Fruit fly (Drosophila melanogaster): ENCODE measurements around the gene sisA.

sisA gene

DNA sequence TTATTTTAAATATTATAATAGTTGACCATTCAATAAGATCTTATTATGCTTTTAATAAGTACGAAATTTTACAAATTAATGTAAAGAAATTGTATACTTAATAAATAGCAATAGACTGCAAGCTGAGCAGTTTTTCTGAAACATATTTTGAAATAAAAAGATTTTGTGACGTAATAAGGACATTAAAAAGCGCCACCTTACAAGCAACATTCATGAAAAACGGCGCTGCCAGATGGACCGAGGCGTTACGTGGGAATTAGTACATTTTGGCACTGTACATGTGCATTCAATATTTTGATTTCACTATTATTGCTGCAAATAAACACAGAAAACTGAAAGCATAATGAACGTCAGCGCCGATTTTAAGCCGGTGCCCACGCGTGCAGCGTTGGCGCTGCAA lies 26.7 kb upstream of the sisA start, which contains the start of gene CG1738:
CG1738 (plus strand) TSS at position 221 of the 400 bp plus-strand sequence.
- TF ChIP-seq Lpt (GFP tag; optimal IDR thresholded peaks at IDR 0.05) (no peak), lz (GFP tag; optimal IDR thresholded peaks at IDR 0.05) (no peak), vri (GFP tag; optimal IDR thresholded peaks at IDR 0.05) (peak; percentile 21), Ets96B (tag; optimal IDR thresholded peaks at IDR 0.05) (no peak), cyc (GFP tag; optimal IDR thresholded peaks at IDR 0.05) (peak; percentile 6), Smox (GFP tag; optimal IDR thresholded peaks at IDR 0.05) (peak; percentile 5)

DNA sequence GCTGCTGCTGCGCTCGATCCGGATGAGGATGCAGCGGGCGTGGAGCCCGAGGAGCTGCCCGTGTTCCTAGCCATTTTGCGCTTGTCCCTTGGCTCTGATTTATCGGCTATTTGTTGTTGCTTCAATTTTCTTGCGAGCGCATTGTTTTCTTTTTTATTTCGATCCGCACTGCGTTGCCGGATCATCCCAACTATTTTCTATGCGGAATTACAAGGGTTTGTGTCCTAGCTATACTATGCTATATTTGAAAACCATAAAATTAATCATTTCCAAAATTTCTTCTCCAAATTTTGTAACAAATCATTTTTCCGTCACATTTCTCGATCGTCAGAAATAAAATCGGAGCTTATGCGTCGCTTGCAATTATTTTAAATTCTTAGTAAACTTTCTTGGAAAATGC lies 25.7 kb upstream of the sisA start, which contains the start of the genes GCS1 and CG11756:
GCS1 (minus strand) TSS at position 193 of the 400 bp plus-strand sequence.
CG11756 (plus strand) TSS at position 312 of the 400 bp plus-strand sequence.
- TF ChIP-seq Eip78C (GFP tag) (peak; percentile 0), Sox14 (GFP tag; optimal IDR thresholded peaks at IDR 0.05) (peak; percentile 42), achi (GFP tag; optimal IDR thresholded peaks at IDR 0.05) (no peak), acj6 (GFP tag; optimal IDR thresholded peaks at IDR 0.05) (no peak), Sox15 (GFP tag; optimal IDR thresholded peaks at IDR 0.05) (no peak), CG3032 (tag; optimal IDR thresholded peaks at IDR 0.05) (peak; percentile 1), esn (GFP tag; optimal IDR thresholded peaks at IDR 0.05) (no peak)

DNA sequence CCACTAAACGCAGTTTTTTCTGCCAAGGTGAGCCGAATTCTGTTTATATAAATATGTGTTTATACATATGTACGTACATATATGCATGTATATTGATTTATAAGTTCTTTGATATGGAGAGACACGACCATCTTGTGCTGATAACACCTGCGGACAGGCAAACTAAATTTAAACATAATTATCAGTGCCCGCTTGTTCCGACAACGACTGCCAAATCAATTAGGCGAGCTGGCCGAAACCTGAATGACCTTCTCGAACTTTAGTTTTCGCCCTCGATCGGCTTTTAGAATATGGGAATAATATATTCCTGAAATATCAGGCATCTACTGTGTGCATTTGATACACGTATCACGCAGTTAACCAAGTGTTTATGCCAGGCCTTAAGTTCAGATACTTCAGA lies 20.6 kb upstream of the sisA start:
- TF ChIP-seq CG8632 (GFP tag; optimal IDR thresholded peaks at IDR 0.05) (no peak), CG34406 (GFP tag; optimal IDR thresholded peaks at IDR 0.05) (no peak), Hr39 (GFP tag; optimal IDR thresholded peaks at IDR 0.05) (no peak), cyc (GFP tag; optimal IDR thresholded peaks at IDR 0.05) (no peak), CG15336 (GFP tag; IDR thresholded peaks at IDR 0.05) (no peak), Eip78C (GFP tag) (no peak), Smox (GFP tag; optimal IDR thresholded peaks at IDR 0.05) (no peak), CG10669 (GFP tag; optimal IDR thresholded peaks at IDR 0.05) (no peak), fd85E (GFP tag; optimal IDR thresholded peaks at IDR 0.05) (no peak), Hr38 (GFP tag; optimal IDR thresholded peaks at IDR 0.05) (no peak), salr (GFP tag; optimal IDR thresholded peaks at IDR 0.05) (no peak), CG11902 (GFP tag; optimal IDR thresholded peaks at IDR 0.05) (no peak)

DNA sequence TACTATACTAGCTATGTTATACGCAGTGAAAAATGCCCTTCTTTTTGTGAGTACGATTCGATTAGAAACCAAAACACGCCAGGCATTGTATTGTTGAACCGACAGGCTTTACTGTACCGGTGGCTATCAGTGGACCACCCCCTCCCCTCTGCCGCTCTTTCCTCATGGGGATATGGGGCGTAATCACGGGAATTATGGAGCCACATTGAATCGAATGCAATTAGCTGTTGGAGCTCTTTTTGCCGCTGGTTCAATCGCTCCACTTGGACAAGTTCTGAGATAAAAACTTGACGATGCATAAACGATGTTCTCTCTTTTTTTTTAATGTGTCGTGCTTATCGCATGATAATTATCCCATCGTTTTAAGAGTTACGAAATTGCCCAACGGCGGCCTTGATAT lies 20.0 kb upstream of the sisA start:
- TF ChIP-seq Sox102F (GFP tag; optimal IDR thresholded peaks at IDR 0.05) (no peak), vri (GFP tag; optimal IDR thresholded peaks at IDR 0.05) (peak; percentile 69), CG6163 (GFP tag; IDR thresholded peaks at IDR 0.05) (0 out of 3 replicates have a peak, but pooled peaks have one; percentile 27), achi (GFP tag; optimal IDR thresholded peaks at IDR 0.05) (no peak), CG32006 (GFP tag; optimal IDR thresholded peaks at IDR 0.05) (peak; percentile 11), Eip78C (GFP tag) (peak; percentile 39), CG11294 (GFP tag; IDR thresholded peaks at IDR 0.05) (no peak), svp (GFP tag) (peak; percentile 66)

- no peak for TF ChIP-seq CG4318 (GFP tag; optimal IDR thresholded peaks at IDR 0.05)
- no peak for TF ChIP-seq Ets21C (GFP tag; optimal IDR thresholded peaks at IDR 0.05)
- peak; percentile 28 for TF ChIP-seq esn (GFP tag; optimal IDR thresholded peaks at IDR 0.05)
- TF ChIP-seq Blimp-1 (GFP tag; optimal IDR thresholded peaks at IDR 0.05): no peak
- TF ChIP-seq CG3032 (tag; optimal IDR thresholded peaks at IDR 0.05): peak; percentile 22
- peak; percentile 14 for TF ChIP-seq Ets96B (tag; optimal IDR thresholded peaks at IDR 0.05)
- TF ChIP-seq topi (GFP tag; optimal IDR thresholded peaks at IDR 0.05): peak; percentile 26
- TF ChIP-seq CG10669 (GFP tag; optimal IDR thresholded peaks at IDR 0.05): no peak
- peak; percentile 35 for TF ChIP-seq OdsH (GFP tag; optimal IDR thresholded peaks at IDR 0.05)
- peak in 1 of 2 experiments; percentile 11 for TF ChIP-seq ss (GFP tag; optimal IDR thresholded peaks at IDR 0.05)
- TF ChIP-seq salr (GFP tag; optimal IDR thresholded peaks at IDR 0.05): peak in 1 of 2 experiments; percentile 15
- TF ChIP-seq achi (GFP tag; optimal IDR thresholded peaks at IDR 0.05): peak; percentile 43
- TF ChIP-seq CG11294 (GFP tag; IDR thresholded peaks at IDR 0.05): no peak
- TF ChIP-seq CG15336 (GFP tag; IDR thresholded peaks at IDR 0.05): peak; percentile 17; the same call in 1 of the 2 replicates
- peak; percentile 74 for TF ChIP-seq svp (GFP tag)
- peak; percentile 4 for TF ChIP-seq Sox14 (GFP tag; optimal IDR thresholded peaks at IDR 0.05)
- TF ChIP-seq Eip75B (GFP tag; optimal IDR thresholded peaks at IDR 0.05): peak; percentile 17
- peak; percentile 17 for TF ChIP-seq lz (GFP tag; optimal IDR thresholded peaks at IDR 0.05)
- TF ChIP-seq Hr38 (GFP tag; optimal IDR thresholded peaks at IDR 0.05): no peak
- peak; percentile 33 for TF ChIP-seq Smox (GFP tag; optimal IDR thresholded peaks at IDR 0.05)
- peak; percentile 39 for TF ChIP-seq acj6 (GFP tag; optimal IDR thresholded peaks at IDR 0.05)
- peak; percentile 14 for TF ChIP-seq CG10631 (GFP tag; optimal IDR thresholded peaks at IDR 0.05)
- TF ChIP-seq CG16779 (tag; optimal IDR thresholded peaks at IDR 0.05): no peak
- no peak for TF ChIP-seq CG9139 (GFP tag; optimal IDR thresholded peaks at IDR 0.05)
- TF ChIP-seq Gug (GFP tag; IDR thresholded peaks at IDR 0.05): no peak
- TF ChIP-seq Sox15 (GFP tag; optimal IDR thresholded peaks at IDR 0.05): peak; percentile 5
- TF ChIP-seq CG32006 (GFP tag; optimal IDR thresholded peaks at IDR 0.05): peak; percentile 53
- TF ChIP-seq CG3919 (GFP tag; optimal IDR thresholded peaks at IDR 0.05): peak; percentile 52
- TF ChIP-seq eg (GFP tag; IDR thresholded peaks at IDR 0.05): peak; percentile 53; the same call in 2 of the 3 replicates
- peak; percentile 48 for TF ChIP-seq Hr4 (GFP tag; optimal IDR thresholded peaks at IDR 0.05)
These were observed 18.7 kb upstream of the sisA start for dm6 chrX:11340719-11341322.

Measured in whole organism, prepupa.